Fruit fly (Drosophila melanogaster) whole organism, embryonic: ENCODE results near the gene Eo.
A peak's percentile ranks its signal among the peaks of the same experiment; 100 is the strongest.

Experiments
- CG10147 ChIP-seq: fragments of 200-800 bp; sonication (Bioruptor generic); optimal IDR thresholded peaks from 2 replicates; lab custom pipeline; 2019; ENCODE audit warnings: missing biosample characterization, mild to moderate bottlenecking, missing genetic modification characterization, moderate library complexity
- CG10274 ChIP-seq: fragments of 200-800 bp; sonication (Bioruptor generic); optimal IDR thresholded peaks from 3 replicates; lab custom pipeline; 2017; ENCODE audit warnings: missing biosample characterization, mild to moderate bottlenecking, missing genetic modification characterization
- CG10543 ChIP-seq: fragments of 200-800 bp; sonication (Bioruptor generic); optimal IDR thresholded peaks from 3 replicates; lab custom pipeline; 2017; ENCODE audit warnings: missing biosample characterization, mild to moderate bottlenecking, missing genetic modification characterization, moderate library complexity
- CG12391 ChIP-seq: fragments of 200-800 bp; sonication (Bioruptor generic); optimal IDR thresholded peaks from 3 replicates; lab custom pipeline; 2018; ENCODE audit warnings: missing biosample characterization, mild to moderate bottlenecking, missing genetic modification characterization, moderate library complexity
- CG14965 ChIP-seq: fragments of 200-800 bp; sonication (Bioruptor generic); optimal IDR thresholded peaks from 2 replicates; lab custom pipeline; 2016; ENCODE audit warnings: missing biosample characterization, missing genetic modification characterization, borderline replicate concordance
- CG15696 ChIP-seq: fragments of 200-800 bp; sonication (Bioruptor generic); optimal IDR thresholded peaks from 2 replicates; lab custom pipeline; 2019; ENCODE audit warnings: missing biosample characterization, mild to moderate bottlenecking, missing genetic modification characterization, moderate library complexity
- CG17568 ChIP-seq: fragments of 200-800 bp; sonication (Bioruptor generic); optimal IDR thresholded peaks from 2 replicates; lab custom pipeline; 2018; ENCODE audit warnings: missing biosample characterization, mild to moderate bottlenecking, missing genetic modification characterization, moderate library complexity
- CG2120 ChIP-seq: fragments of 200-800 bp; sonication (Bioruptor generic); optimal IDR thresholded peaks from 3 replicates; lab custom pipeline; 2016; ENCODE audit warnings: missing biosample characterization, missing genetic modification characterization
- CG2199 ChIP-seq: fragments of 200-800 bp; sonication (Bioruptor generic); IDR thresholded peaks from 3 replicates; pipeline ENCODE4 v1.3.6; 2022; ENCODE audit warnings: missing biosample characterization, missing genetic modification characterization
- CG30403 ChIP-seq: fragments of 200-800 bp; sonication (Bioruptor generic); optimal IDR thresholded peaks from 3 replicates; lab custom pipeline; 2016; ENCODE audit warnings: missing biosample characterization, missing genetic modification characterization
- CG32532 ChIP-seq: fragments of 200-800 bp; sonication (Bioruptor generic); IDR thresholded peaks from 2 replicates; pipeline ENCODE4 v1.3.6; 2022; ENCODE audit warnings: missing biosample characterization, missing genetic modification characterization
- CG3726 ChIP-seq: fragments of 200-800 bp; sonication (Bioruptor generic); IDR thresholded peaks from 3 replicates; pipeline ENCODE4, ENCODE4 v1.3.6; 2022; ENCODE audit warnings: missing biosample characterization, missing genetic modification characterization
- CG5953 ChIP-seq: fragments of 200-800 bp; sonication (Bioruptor generic); IDR thresholded peaks from 2 replicates; pipeline ENCODE4 v1.3.6; 2022; ENCODE audit warnings: missing biosample characterization, missing genetic modification characterization
- CG6689 ChIP-seq: fragments of 200-800 bp; sonication (Bioruptor generic); IDR thresholded peaks from 2 replicates; pipeline ENCODE4 v1.3.6; 2022; ENCODE audit warnings: missing biosample characterization, missing genetic modification characterization
- CG7357 ChIP-seq: fragments of 200-800 bp; sonication (Bioruptor generic); IDR thresholded peaks from 3 replicates; pipeline ENCODE4 v1.3.6; 2022; ENCODE audit warnings: missing biosample characterization, missing genetic modification characterization
- CG8290 ChIP-seq, 3 experiments: fragments of 200-800 bp; sonication (Bioruptor generic); optimal IDR thresholded peaks; 2 replicates each; lab custom pipeline; 2016 to 2019; ENCODE audit warnings: missing biosample characterization in 3 of 3, missing genetic modification characterization in 3 of 3, mild to moderate bottlenecking in 2 of 3, moderate library complexity in 1 of 3
- CG8924 ChIP-seq: fragments of 200-800 bp; optimal IDR thresholded peaks from 3 replicates; lab custom pipeline; 2019; ENCODE audit warnings: missing biosample characterization, mild to moderate bottlenecking, missing genetic modification characterization, moderate library complexity
- CTCF ChIP-seq: fragments of 200-800 bp; sonication (Bioruptor generic); optimal IDR thresholded peaks from 2 replicates; lab custom pipeline; 2017; ENCODE audit warnings: missing biosample characterization, mild to moderate bottlenecking, missing genetic modification characterization, moderate library complexity
- Camta ChIP-seq: fragments of 200-800 bp; sonication (Bioruptor generic); optimal IDR thresholded peaks from 2 replicates; lab custom pipeline; 2016; ENCODE audit warnings: missing biosample characterization, missing genetic modification characterization
- Drgx ChIP-seq: fragments of 200-800 bp; sonication (Bioruptor generic); IDR thresholded peaks from 2 replicates; pipeline ENCODE4 v1.3.6; 2022; ENCODE audit warnings: missing biosample characterization, missing genetic modification characterization
- E2f1 ChIP-seq: fragments of 200-800 bp; sonication (Bioruptor generic); IDR thresholded peaks from 2 replicates; pipeline ENCODE4 v1.3.6; 2022; ENCODE audit warnings: missing biosample characterization, missing genetic modification characterization
- Lpt ChIP-seq: fragments of >200 bp; optimal IDR thresholded peaks from 2 replicates; lab custom pipeline; 2018; ENCODE audit warnings: missing biosample characterization, missing genetic modification characterization
- Med ChIP-seq: fragments of 200-800 bp; sonication (Bioruptor generic); peaks from one replicate; lab custom pipeline; 2016; ENCODE audit warnings: missing biosample characterization, missing genetic modification characterization, mild to moderate bottlenecking, inconsistent platforms, moderate library complexity
- Rfx ChIP-seq: fragments of 200-800 bp; sonication (Bioruptor generic); IDR thresholded peaks from 2 replicates; pipeline ENCODE4 v1.3.6; 2022; ENCODE audit warnings: missing biosample characterization, missing genetic modification characterization
- Tbp ChIP-seq: fragments of >200 bp; optimal IDR thresholded peaks from 2 replicates; lab custom pipeline; 2018; ENCODE audit warnings: missing biosample characterization, missing genetic modification characterization
- Usf ChIP-seq: fragments of 200-800 bp; sonication (Bioruptor generic); optimal IDR thresholded peaks from 2 replicates; lab custom pipeline; 2017; ENCODE audit warnings: missing genotype, missing biosample characterization, missing genetic modification characterization
- ara ChIP-seq: fragments of 200-800 bp; sonication (Bioruptor generic); IDR thresholded peaks from 2 replicates; pipeline ENCODE4 v1.3.6; 2022; ENCODE audit warnings: missing biosample characterization, missing genetic modification characterization
- ase ChIP-seq: fragments of 200-800 bp; sonication (Bioruptor generic); IDR thresholded peaks from 3 replicates; pipeline ENCODE4 v1.3.6; 2022; ENCODE audit warnings: missing biosample characterization, missing genetic modification characterization
- chinmo ChIP-seq: fragments of 200-800 bp; sonication (Bioruptor generic); IDR thresholded peaks from 4 replicates; pipeline ENCODE4 v1.3.6; 2022; ENCODE audit warnings: missing biosample characterization, missing genetic modification characterization; ENCODE audit not compliant: partially characterized antibody
- crol ChIP-seq: fragments of 200-800 bp; sonication (Bioruptor generic); IDR thresholded peaks from 2 replicates; pipeline ENCODE4 v1.3.6; 2022; ENCODE audit warnings: missing biosample characterization, missing genetic modification characterization
- dm ChIP-seq: fragments of 200-800 bp; sonication (Bioruptor generic); optimal IDR thresholded peaks from 3 replicates; lab custom pipeline; 2016; ENCODE audit warnings: missing biosample characterization, missing genetic modification characterization
- ftz-f1 ChIP-seq: fragments of 200-800 bp; sonication (Bioruptor generic); optimal IDR thresholded peaks from 2 replicates; lab custom pipeline; 2016; ENCODE audit warnings: missing biosample characterization, missing genetic modification characterization
- gce ChIP-seq: fragments of 200-800 bp; sonication (Bioruptor generic); IDR thresholded peaks from 3 replicates; pipeline ENCODE4 v1.3.6; 2022; ENCODE audit warnings: missing biosample characterization, missing genetic modification characterization
- gcm ChIP-seq: fragments of 200-800 bp; sonication (Bioruptor generic); optimal IDR thresholded peaks from 2 replicates; lab custom pipeline; 2019; ENCODE audit warnings: missing biosample characterization, mild to moderate bottlenecking, missing genetic modification characterization, moderate library complexity
- gem ChIP-seq: fragments of 200-800 bp; sonication (Bioruptor generic); optimal IDR thresholded peaks from 2 replicates; lab custom pipeline; 2019; ENCODE audit warnings: missing biosample characterization, mild to moderate bottlenecking, missing genetic modification characterization, moderate library complexity
- grau ChIP-seq: fragments of 200-800 bp; optimal IDR thresholded peaks from 3 replicates; lab custom pipeline; 2019; ENCODE audit warnings: missing biosample characterization, mild to moderate bottlenecking, missing genetic modification characterization, moderate library complexity
- jing ChIP-seq: fragments of 200-800 bp; sonication (Bioruptor generic); optimal IDR thresholded peaks from 2 replicates; lab custom pipeline; 2018; ENCODE audit warnings: missing biosample characterization, mild to moderate bottlenecking, missing genetic modification characterization
- lola ChIP-seq, 3 experiments: fragments of >200 bp in 2 of 3; fragments of 200-800 bp in 1 of 3; sonication (Bioruptor generic) in 1 of 3; optimal IDR thresholded peaks; 2 replicates each; lab custom pipeline; 2017 to 2019; ENCODE audit warnings: missing biosample characterization in 3 of 3, missing genetic modification characterization in 3 of 3, mild to moderate bottlenecking in 1 of 3, moderate library complexity in 1 of 3
- pnt ChIP-seq: fragments of 200-800 bp; sonication (Bioruptor generic); optimal IDR thresholded peaks from 3 replicates; lab custom pipeline; 2016; ENCODE audit warnings: missing biosample characterization, missing genetic modification characterization
- sd ChIP-seq: fragments of 200-800 bp; sonication (Bioruptor generic); optimal IDR thresholded peaks from 3 replicates; lab custom pipeline; 2018; ENCODE audit warnings: missing biosample characterization, mild to moderate bottlenecking, missing genetic modification characterization, moderate library complexity
- sqz ChIP-seq: fragments of 200-800 bp; sonication (Bioruptor generic); optimal IDR thresholded peaks from 3 replicates; lab custom pipeline; 2018; ENCODE audit warnings: missing biosample characterization, mild to moderate bottlenecking, missing genetic modification characterization
- stc ChIP-seq: fragments of 200-800 bp; sonication (Bioruptor generic); IDR thresholded peaks from 2 replicates; pipeline ENCODE4 v1.3.6; 2022; ENCODE audit warnings: missing biosample characterization, missing genetic modification characterization
- unc-4 ChIP-seq: fragments of 200-800 bp; sonication (Bioruptor generic); IDR thresholded peaks from 2 replicates; pipeline ENCODE4 v1.3.6; 2022; ENCODE audit warnings: missing biosample characterization, missing genetic modification characterization; ENCODE audit not compliant: partially characterized antibody
- yki ChIP-seq: fragments of >200 bp; optimal IDR thresholded peaks from 3 replicates; lab custom pipeline; 2018

Gene Eo

DNA sequence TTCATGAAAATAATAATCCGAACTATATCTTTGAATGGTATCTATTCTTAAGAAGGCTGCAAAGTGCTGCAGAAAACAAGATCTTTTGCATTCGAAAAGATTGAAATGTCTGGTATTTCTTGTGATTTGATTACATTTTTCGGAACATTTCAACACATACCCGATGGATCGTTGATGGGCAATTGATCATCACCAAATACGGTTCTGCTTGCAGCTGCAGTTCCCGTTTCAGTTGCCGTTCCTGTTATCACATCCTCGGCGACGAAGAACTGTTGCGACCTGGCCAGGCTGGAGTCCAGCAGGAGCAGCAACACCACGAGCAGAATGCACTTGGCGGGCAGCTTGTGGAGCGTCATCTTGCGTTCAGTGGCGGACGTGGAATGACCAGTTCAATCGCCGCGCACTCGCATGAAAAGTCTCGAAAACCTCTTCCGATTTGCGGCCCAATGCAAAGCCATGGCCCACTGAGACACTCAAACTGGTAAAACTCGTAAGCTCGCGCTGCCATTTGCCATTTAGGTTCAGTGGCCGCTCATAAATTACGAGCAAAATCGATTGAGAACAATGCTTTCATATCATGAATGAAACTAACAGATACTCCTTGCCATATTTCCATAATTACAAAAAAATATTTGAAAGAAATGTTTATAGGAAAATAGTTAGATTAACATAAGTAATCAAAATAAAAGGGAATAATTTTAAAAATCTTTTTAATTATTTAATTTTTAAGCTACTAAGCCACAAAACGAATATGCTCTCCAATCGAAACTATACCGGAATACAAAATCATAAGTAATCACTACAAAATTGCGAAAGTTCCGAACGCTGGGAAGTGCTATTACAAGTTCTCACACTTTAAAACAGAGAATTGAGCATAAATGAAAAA, 7.9 kb downstream of the Eo start, which contains the start of gene CG14406:
Gene CG14406 (minus strand): TSS at position 382 of the 886 bp plus-strand sequence.
- TF ChIP-seq E2f1 (GFP tag; lab: Robert Waterston, UW) (no peak), stc (no peak), Drgx (GFP tag; lab: Robert Waterston, UW) (0 out of 2 replicates have a peak, but pooled peaks have one; percentile 39), Rfx (GFP tag; lab: Robert Waterston, UW) (0 out of 2 replicates have a peak, but pooled peaks have one; percentile 15), pnt (GFP tag; lab: Kevin White, UChicago) (no peak), CG5953 (GFP tag; lab: Robert Waterston, UW) (0 out of 2 replicates have a peak, but pooled peaks have one; percentile 34), ase (0 out of 3 replicates have a peak, but pooled peaks have one; percentile 15), CTCF (GFP tag; lab: Kevin White, UChicago) (peak; percentile 81), CG14965 (GFP tag; lab: Kevin White, UChicago) (peak; percentile 84), CG8924 (tag; lab: Kevin White, UChicago) (no peak), Med (GFP tag; lab: Kevin White, UChicago) (peak; percentile 48), Lpt (GFP tag; lab: Kevin White, UChicago) (peak; percentile 75)

DNA sequence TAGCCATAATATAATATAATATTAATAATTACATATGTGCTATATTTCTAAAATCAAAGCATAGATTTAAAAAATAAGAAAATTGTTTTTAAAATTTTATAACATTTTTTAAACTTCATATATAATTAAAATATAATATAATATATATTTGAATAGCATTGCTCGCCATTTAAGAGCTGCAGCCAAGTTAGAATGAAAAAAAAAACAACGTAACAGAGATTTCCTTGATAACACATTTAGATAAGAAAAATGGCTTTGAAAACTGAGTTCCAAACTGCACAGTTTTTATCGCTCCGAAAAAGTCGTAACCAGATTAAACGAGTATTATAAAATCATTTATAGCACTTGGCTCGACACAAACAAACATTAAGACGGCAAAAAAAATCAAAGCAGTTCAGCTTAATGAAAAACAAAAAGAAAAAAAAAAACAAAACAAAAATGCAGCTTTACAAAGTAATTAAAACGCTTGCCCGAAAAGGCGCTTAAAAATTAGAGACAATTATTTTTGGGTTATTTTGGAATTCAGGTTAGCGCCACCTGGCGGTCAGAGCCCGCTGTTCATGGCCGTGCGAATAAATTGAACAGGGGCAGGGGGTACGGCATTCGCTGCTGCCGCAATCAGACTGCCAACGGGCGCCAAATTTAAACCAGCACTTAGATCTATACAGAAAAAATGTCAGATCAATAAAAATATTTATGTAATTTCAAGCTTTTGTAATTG, 8.8 kb downstream of the Eo start, which contains the start of gene fiz:
Gene fiz (minus strand): TSS at position 51 of the 721 bp plus-strand sequence.
- TF ChIP-seq unc-4 (GFP tag; lab: Robert Waterston, UW) (no peak), CG14965 (GFP tag; lab: Kevin White, UChicago) (peak; percentile 55), sd (peak; percentile 9), CG17568 (no peak), CG10274 (GFP tag; lab: Kevin White, UChicago) (peak; percentile 39), chinmo (GFP tag; lab: Robert Waterston, UW) (0 out of 4 replicates have a peak, but pooled peaks have one; percentile 40), CG32532 (GFP tag; lab: Robert Waterston, UW) (peak; percentile 19; the same call in 1 of the 2 replicates), ara (GFP tag; lab: Robert Waterston, UW) (0 out of 2 replicates have a peak, but pooled peaks have one; percentile 5), CG3726 (no peak), crol (GFP tag; lab: Robert Waterston, UW) (peak; percentile 10; the same call in 1 of the 2 replicates), CTCF (GFP tag; lab: Kevin White, UChicago) (peak; percentile 88), ftz-f1 (GFP tag; lab: Kevin White, UChicago) (peak; percentile 47), Med (GFP tag; lab: Kevin White, UChicago) (peak; percentile 57), sqz (GFP tag; lab: Kevin White, UChicago) (peak; percentile 24), gem (tag; lab: Kevin White, UChicago) (peak; percentile 9), CG2199 (GFP tag; lab: Robert Waterston, UW) (0 out of 3 replicates have a peak, but pooled peaks have one; percentile 71), jing (GFP tag; lab: Kevin White, UChicago) (no peak)

DNA sequence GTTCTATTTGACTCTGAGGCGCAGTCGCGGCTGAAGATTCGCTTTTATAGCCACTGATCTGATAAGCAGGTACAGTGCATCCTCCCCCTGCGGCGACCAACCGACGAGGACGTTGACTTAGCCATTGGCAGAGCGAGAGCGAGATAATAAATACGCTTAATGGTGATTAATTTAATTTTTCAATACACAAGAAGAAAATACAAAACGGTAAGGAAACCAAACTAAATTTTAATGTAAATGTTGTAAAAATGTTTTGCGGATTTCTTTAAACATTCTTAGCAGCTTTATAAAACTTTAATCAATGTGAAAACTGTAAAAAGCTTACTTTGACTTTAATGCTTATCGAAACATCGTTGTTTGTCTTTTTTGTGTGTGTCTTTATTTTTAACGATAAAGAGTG, 9.5 kb downstream of the Eo start:
- 0 out of 2 replicates have a peak, but pooled peaks have one; percentile 13 for TF ChIP-seq Rfx (GFP tag; lab: Robert Waterston, UW)
- TF ChIP-seq CG7357: no peak
- no peak for TF ChIP-seq lola (GFP tag; optimal IDR thresholded peaks at IDR 0.05; lab: Kevin White, UChicago)
- TF ChIP-seq Camta: no peak
- peak; percentile 4 for TF ChIP-seq CG10543 (GFP tag; lab: Kevin White, UChicago)
- TF ChIP-seq Drgx (GFP tag; lab: Robert Waterston, UW): no peak
- TF ChIP-seq Tbp (GFP tag; lab: Kevin White, UChicago): no peak
- TF ChIP-seq CG15696 (tag; lab: Kevin White, UChicago): no peak
- TF ChIP-seq CG2120: peak; percentile 9
- no peak for TF ChIP-seq CG6689 (GFP tag; lab: Robert Waterston, UW)
- TF ChIP-seq yki (lab: Kevin White, UChicago): no peak
- TF ChIP-seq dm (GFP tag; lab: Kevin White, UChicago): no peak
- TF ChIP-seq grau (tag; lab: Kevin White, UChicago): peak; percentile 76
- TF ChIP-seq gcm (GFP tag; lab: Kevin White, UChicago): no peak
- TF ChIP-seq CG10147: no peak
- TF ChIP-seq CG30403 (GFP tag; lab: Kevin White, UChicago): no peak
- TF ChIP-seq Usf (GFP tag; lab: Kevin White, UChicago): no peak
- TF ChIP-seq CG8290 (GFP tag; optimal IDR thresholded peaks at IDR 0.05; lab: Kevin White, UChicago): no peak
- TF ChIP-seq CG8290 (tag; optimal IDR thresholded peaks at IDR 0.05; lab: Kevin White, UChicago): peak in 1 of 2 experiments; percentile 8
- TF ChIP-seq CG12391 (tag; lab: Kevin White, UChicago): no peak
- TF ChIP-seq gce: no peak
